Worm (Caenorhabditis elegans): ENCODE data around the gene gcy-12.

The gcy-12 gene

ce11 chrII:5336660-5337494, 25.0 kb downstream of the gcy-12 start:
- TF ChIP-seq swsn-7 (tag; optimal IDR thresholded peaks at IDR 0.05) (peak; percentile 79), fos-1 (tag; optimal IDR thresholded peaks at IDR 0.05) (peak; percentile 99), sptf-1 (tag; optimal IDR thresholded peaks at IDR 0.05) (no peak), hpl-2 (GFP tag; optimal IDR thresholded peaks at IDR 0.05) (no peak), ama-1 (optimal IDR thresholded peaks at IDR 0.05) (peak; percentile 48), lin-35 (GFP tag; optimal IDR thresholded peaks at IDR 0.05) (peak; percentile 71 to 77), ztf-11 (tag; optimal IDR thresholded peaks at IDR 0.05) (no peak), unc-62 (GFP tag; optimal IDR thresholded peaks at IDR 0.05) (no peak), mef-2 (tag; optimal IDR thresholded peaks at IDR 0.05) (no peak), ztf-4 (tag; optimal IDR thresholded peaks at IDR 0.05) (peak; percentile 48), nhr-90 (tag; optimal IDR thresholded peaks at IDR 0.05; ENCODE audit: poor library complexity) (peak; percentile 47), hlh-17 (GFP tag; optimal IDR thresholded peaks at IDR 0.05; ENCODE audit: borderline replicate concordance) (no peak), nhr-71 (tag; optimal IDR thresholded peaks at IDR 0.05) (peak; percentile 87), hlh-4 (tag; optimal IDR thresholded peaks at IDR 0.05) (no peak), zag-1 (tag; optimal IDR thresholded peaks at IDR 0.05) (peak; percentile 9), nhr-19 (GFP tag; conservative IDR thresholded peaks at IDR 0.05) (peak; percentile 57), jun-1 (tag; optimal IDR thresholded peaks at IDR 0.05) (peak; percentile 98), nhr-20 (tag; optimal IDR thresholded peaks at IDR 0.05) (peak; percentile 85), ceh-82 (tag; optimal IDR thresholded peaks at IDR 0.05) (peak; percentile 54 to 68 (median 55)), fkh-10 (GFP tag; optimal IDR thresholded peaks at IDR 0.05) (no peak), ceh-88 (GFP tag; IDR thresholded peaks at IDR 0.05) (no peak), fkh-4 (tag; optimal IDR thresholded peaks at IDR 0.05; ENCODE audit: borderline replicate concordance) (no peak), dpl-1 (GFP tag; optimal IDR thresholded peaks at IDR 0.05) (peak; percentile 25 to 58 (median 53)), elt-2 (tag; optimal IDR thresholded peaks at IDR 0.05) (peak; percentile 72), pag-3 (tag; optimal IDR thresholded peaks at IDR 0.05; ENCODE audit: borderline replicate concordance, insufficient read depth) (no peak), mdl-1 (tag; optimal IDR thresholded peaks at IDR 0.05) (peak in 1 of 2 experiments; percentile 65), mab-9 (GFP tag; IDR thresholded peaks at IDR 0.05) (no peak), sox-4 (tag; optimal IDR thresholded peaks at IDR 0.05) (no peak), nhr-85 (tag) (peak; percentile 94), isw-1 (GFP tag; IDR thresholded peaks at IDR 0.05) (0 out of 2 replicates have a peak, but pooled peaks have one; percentile 14), lsy-2 (tag; optimal IDR thresholded peaks at IDR 0.05) (peak; percentile 55 to 79), zip-4 (GFP tag; optimal IDR thresholded peaks at IDR 0.05) (no peak), nhr-77 (tag; optimal IDR thresholded peaks at IDR 0.05) (peak; percentile 69), aha-1 (tag; optimal IDR thresholded peaks at IDR 0.05) (no peak), nhr-237 (tag; optimal IDR thresholded peaks at IDR 0.05) (peak; percentile 10), Y116A8C.19 (tag; optimal IDR thresholded peaks at IDR 0.05; ENCODE audit: borderline replicate concordance) (no peak), C04F5.9 (tag; optimal IDR thresholded peaks at IDR 0.05) (no peak), lin-39 (tag; optimal IDR thresholded peaks at IDR 0.05) (peak; percentile 20), tbx-2 (tag; optimal IDR thresholded peaks at IDR 0.05) (peak; percentile 70), ceh-90 (tag; optimal IDR thresholded peaks at IDR 0.05) (peak; percentile 2), nhr-47 (tag; optimal IDR thresholded peaks at IDR 0.05) (peak; percentile 77), irx-1 (tag; optimal IDR thresholded peaks at IDR 0.05) (peak; percentile 58), ets-5 (GFP tag; IDR thresholded peaks at IDR 0.05) (no peak), F16B12.6 (tag; optimal IDR thresholded peaks at IDR 0.05) (no peak), nhr-84 (tag; optimal IDR thresholded peaks at IDR 0.05) (no peak), grh-1 (GFP tag; IDR thresholded peaks at IDR 0.05) (no peak), rnt-1 (tag; optimal IDR thresholded peaks at IDR 0.05) (peak; percentile 72), aly-2 (tag; optimal IDR thresholded peaks at IDR 0.05) (no peak), dsc-1 (tag; optimal IDR thresholded peaks at IDR 0.05) (peak; percentile 46), fkh-8 (tag; optimal IDR thresholded peaks at IDR 0.05) (peak; percentile 81), C34B4.2 (tag; optimal IDR thresholded peaks at IDR 0.05) (no peak)

Data from whole organism, L1 larva.